Worm (Caenorhabditis elegans) whole organism, L4 larva: ENCODE data around the gene pap-2.

Source experiments
- F10B5.3 ChIP-seq: sonication (generic microtip); optimal IDR thresholded peaks from 2 replicates; lab custom pipeline; 2016; ENCODE audit warnings: mild to moderate bottlenecking, missing genetic modification characterization, missing compliant biosample characterization
- F44E2.7 ChIP-seq: fragments of 200-800 bp; sonication (Bioruptor generic); IDR thresholded peaks from 2 replicates; pipeline ENCODE4 v2.1.2; 2022; ENCODE audit warnings: missing genetic modification characterization, missing compliant biosample characterization
- Y5F2A.4 ChIP-seq: fragments of 200-800 bp; sonication (Bioruptor generic); optimal IDR thresholded peaks from 2 replicates; lab custom pipeline; 2018; ENCODE audit warnings: mild to moderate bottlenecking, missing genetic modification characterization, missing compliant biosample characterization
- Y75B8A.6 ChIP-seq: fragments of 200-800 bp; sonication (Bioruptor generic); IDR thresholded peaks from 2 replicates; pipeline ENCODE4 v1.3.6; 2022; ENCODE audit warnings: missing genetic modification reagents, missing genetic modification characterization, missing compliant biosample characterization
- ZK337.2 ChIP-seq: fragments of 200-800 bp; sonication (Bioruptor generic); IDR thresholded peaks from 2 replicates; pipeline ENCODE4 v1.3.6; 2022; ENCODE audit warnings: missing genetic modification reagents, missing genetic modification characterization, missing compliant biosample characterization
- aha-1 ChIP-seq: fragments of 150-350 bp; peaks from one replicate; lab custom pipeline; 2014; ENCODE audit warnings: missing biosample characterization, missing genetic modification characterization
- aly-2 ChIP-seq: sonication (generic microtip); optimal IDR thresholded peaks from 2 replicates; lab custom pipeline; 2018; ENCODE audit warnings: missing biosample characterization, missing genetic modification characterization
- arid-1 ChIP-seq: fragments of 200-800 bp; sonication (Bioruptor generic); conservative IDR thresholded peaks from 2 replicates; pipeline ENCODE4 v1.3.6; 2022; ENCODE audit warnings: missing genetic modification reagents, missing genetic modification characterization, missing compliant biosample characterization
- ceh-28 ChIP-seq: fragments of 150-350 bp; optimal IDR thresholded peaks from 2 replicates; lab custom pipeline; 2014; ENCODE audit warnings: missing biosample characterization, missing genetic modification reagents, missing genetic modification characterization
- ceh-44 ChIP-seq: fragments of 200-800 bp; sonication (Bioruptor generic); IDR thresholded peaks from 2 replicates; pipeline ENCODE4 v1.3.6; 2022; ENCODE audit warnings: missing genetic modification reagents, missing genetic modification characterization, missing compliant biosample characterization
- ceh-62 ChIP-seq: sonication (generic microtip); optimal IDR thresholded peaks from 2 replicates; lab custom pipeline; 2017; ENCODE audit warnings: missing biosample characterization, missing genetic modification characterization
- daf-12 ChIP-seq: fragments of 150-350 bp; optimal IDR thresholded peaks from 2 replicates; lab custom pipeline; 2014; ENCODE audit warnings: missing biosample characterization, missing genetic modification reagents, missing genetic modification characterization
- daf-16 ChIP-seq, 3 experiments: sonication (generic microtip); optimal IDR thresholded peaks; 2 replicates each; lab custom pipeline; 2016 to 2017; ENCODE audit warnings: missing genetic modification characterization in 3 of 3, missing genetic modification reagents in 3 of 3, mild to moderate bottlenecking in 2 of 3, missing compliant biosample characterization in 2 of 3, missing biosample characterization in 1 of 3, moderate library complexity in 1 of 3
- dpl-1 ChIP-seq: fragments of 150-350 bp; optimal IDR thresholded peaks from 2 replicates; lab custom pipeline; 2014; ENCODE audit warnings: missing biosample characterization, missing genetic modification reagents, missing genetic modification characterization
- egl-43 ChIP-seq: fragments of 200-800 bp; sonication (Bioruptor generic); IDR thresholded peaks from 2 replicates; pipeline ENCODE4 v1.3.6; 2022; ENCODE audit warnings: missing genetic modification reagents, missing genetic modification characterization, missing compliant biosample characterization
- hlh-30 ChIP-seq: sonication (generic microtip); optimal IDR thresholded peaks from 2 replicates; lab custom pipeline; 2017; ENCODE audit warnings: antibody characterized with exemption, mild to moderate bottlenecking, missing genetic modification characterization, missing compliant biosample characterization; ENCODE audit not compliant: insufficient read depth
- lin-1 ChIP-seq: fragments of 200-800 bp; sonication (Bioruptor generic); IDR thresholded peaks from 2 replicates; pipeline ENCODE4 v1.3.6; 2022; ENCODE audit warnings: missing genetic modification reagents, missing genetic modification characterization, missing compliant biosample characterization
- lin-38 ChIP-seq: fragments of 200-800 bp; sonication (Bioruptor generic); IDR thresholded peaks from 2 replicates; pipeline ENCODE4 v1.3.6; 2022; ENCODE audit warnings: missing genetic modification reagents, missing genetic modification characterization, missing compliant biosample characterization
- lsy-2 ChIP-seq, 2 experiments: fragments of 150-350 bp in 1 of 2; sonication (generic microtip) in 1 of 2; optimal IDR thresholded peaks; 2 replicates each; lab custom pipeline; 2014 to 2017; ENCODE audit warnings: missing biosample characterization in 2 of 2, missing genetic modification characterization in 2 of 2
- mdt-29 ChIP-seq: fragments of 200-800 bp; sonication (Bioruptor generic); IDR thresholded peaks from 2 replicates; pipeline ENCODE4 v1.3.6; 2022; ENCODE audit warnings: missing genetic modification reagents, missing genetic modification characterization, missing compliant biosample characterization
- mep-1 ChIP-seq: fragments of 150-350 bp; sonication (generic microtip); optimal IDR thresholded peaks from 3 replicates; lab custom pipeline; 2014; ENCODE audit warnings: missing biosample characterization, missing genetic modification characterization
- mes-2 ChIP-seq: sonication (generic microtip); optimal IDR thresholded peaks from 2 replicates; lab custom pipeline; 2016; ENCODE audit warnings: missing genotype, mild to moderate bottlenecking, missing genetic modification characterization, missing compliant biosample characterization; ENCODE audit not compliant: poor library complexity, severe bottlenecking
- mxl-3 ChIP-seq: fragments of 200-800 bp; sonication (Bioruptor generic); optimal IDR thresholded peaks from 2 replicates; lab custom pipeline; 2018; ENCODE audit warnings: mild to moderate bottlenecking, missing genetic modification characterization, missing compliant biosample characterization
- nhr-10 ChIP-seq: fragments of 150-350 bp; optimal IDR thresholded peaks from 2 replicates; lab custom pipeline; 2014; ENCODE audit warnings: missing biosample characterization, missing genetic modification characterization
- nhr-102 ChIP-seq: sonication (generic microtip); optimal IDR thresholded peaks from 2 replicates; lab custom pipeline; 2016; ENCODE audit warnings: mild to moderate bottlenecking, missing genetic modification characterization, moderate library complexity, missing compliant biosample characterization
- nhr-11 ChIP-seq: fragments of 150-350 bp; optimal IDR thresholded peaks from 2 replicates; lab custom pipeline; 2014; ENCODE audit warnings: missing biosample characterization, missing genetic modification characterization
- nhr-25 ChIP-seq: sonication (generic microtip); optimal IDR thresholded peaks from 2 replicates; lab custom pipeline; 2017; ENCODE audit warnings: missing genetic modification characterization, mild to moderate bottlenecking, missing compliant biosample characterization, antibody characterized with exemption, moderate library complexity, borderline replicate concordance; ENCODE audit not compliant: insufficient read depth
- nhr-28 ChIP-seq: fragments of 150-350 bp; optimal IDR thresholded peaks from 2 replicates; lab custom pipeline; 2014; ENCODE audit warnings: missing biosample characterization, missing genetic modification characterization
- pha-4 ChIP-seq, 2 experiments: fragments of 150-350 bp in 1 of 2; fragments of 200-800 bp in 1 of 2; sonication (Bioruptor generic) in 1 of 2; IDR thresholded peaks in 1 of 2; optimal IDR thresholded peaks in 1 of 2; 2 replicates each; pipeline versions ENCODE4 v1.3.6 to Lab custom; 2014 to 2022; ENCODE audit warnings: missing genetic modification characterization in 2 of 2, missing genetic modification reagents in 2 of 2, missing biosample characterization in 1 of 2, missing compliant biosample characterization in 1 of 2
- php-3 ChIP-seq: fragments of 200-800 bp; sonication (Bioruptor generic); IDR thresholded peaks from 2 replicates; pipeline ENCODE4 v1.3.6; 2022; ENCODE audit warnings: missing genetic modification reagents, missing genetic modification characterization, missing compliant biosample characterization
- pqm-1 ChIP-seq: sonication (generic microtip); optimal IDR thresholded peaks from 2 replicates; lab custom pipeline; 2017; ENCODE audit warnings: missing biosample characterization, missing genetic modification characterization
- rbr-2 ChIP-seq: sonication (generic microtip); optimal IDR thresholded peaks from 2 replicates; lab custom pipeline; 2016; ENCODE audit warnings: missing genotype, missing genetic modification characterization, missing compliant biosample characterization
- set-16 ChIP-seq: fragments of 200-800 bp; sonication (Bioruptor generic); IDR thresholded peaks from 2 replicates; pipeline ENCODE4 v1.3.6; 2022; ENCODE audit warnings: missing genetic modification reagents, missing genetic modification characterization, missing compliant biosample characterization
- snpc-1.2 ChIP-seq: fragments of 200-800 bp; sonication (Bioruptor generic); IDR thresholded peaks from 2 replicates; pipeline ENCODE4 v1.3.6; 2022; ENCODE audit warnings: missing genetic modification reagents, missing genetic modification characterization, missing compliant biosample characterization
- spr-3 ChIP-seq: fragments of 200-800 bp; sonication (Bioruptor generic); optimal IDR thresholded peaks from 2 replicates; lab custom pipeline; 2018; ENCODE audit warnings: mild to moderate bottlenecking, missing genetic modification characterization, missing compliant biosample characterization
- unc-130 ChIP-seq: sonication (generic microtip); optimal IDR thresholded peaks from 2 replicates; lab custom pipeline; 2016; ENCODE audit warnings: missing genetic modification reagents, missing genetic modification characterization, missing compliant biosample characterization
- unc-39 ChIP-seq: sonication (generic microtip); optimal IDR thresholded peaks from 2 replicates; lab custom pipeline; 2017; ENCODE audit warnings: missing biosample characterization, missing genetic modification characterization
- unc-62 ChIP-seq, 3 experiments: fragments of 150-350 bp in 1 of 3; sonication (generic microtip); optimal IDR thresholded peaks in 2 of 3; peaks in 1 of 3; 1 replicate in 1 of 3; 2 replicates in 2 of 3; lab custom pipeline; 2014 to 2017; ENCODE audit warnings: missing biosample characterization in 3 of 3, missing genetic modification characterization in 3 of 3, missing genetic modification reagents in 3 of 3, missing genotype in 1 of 3
- zip-11 ChIP-seq: fragments of 200-800 bp; sonication (Bioruptor generic); IDR thresholded peaks from 2 replicates; pipeline ENCODE4 v1.3.6; 2022; ENCODE audit warnings: missing genetic modification characterization, missing compliant biosample characterization
- ztf-11 ChIP-seq: fragments of 150-350 bp; optimal IDR thresholded peaks from 2 replicates; lab custom pipeline; 2014; ENCODE audit warnings: missing biosample characterization, missing genetic modification characterization
- ztf-7 ChIP-seq: fragments of 150-350 bp; optimal IDR thresholded peaks from 2 replicates; lab custom pipeline; 2014; ENCODE audit warnings: missing biosample characterization, missing genetic modification characterization

pap-2 gene

ce11 chrII:9644438-9644837, 35.2 kb upstream of the pap-2 start, which contains the start of gene fzr-1:
fzr-1 (minus strand) TSS chrII:9644466.
- TF ChIP-seq Y5F2A.4 (GFP tag; lab: Kevin White, UChicago) (no peak), nhr-10 (tag; lab: Kevin White, UChicago) (no peak), ceh-62 (tag; lab: Kevin White, UChicago) (no peak), unc-130 (no peak), zip-11 (no peak), ztf-11 (tag; lab: Kevin White, UChicago) (no peak), F44E2.7 (GFP tag; lab: Robert Waterston, UW) (no peak), daf-16 (GFP tag; optimal IDR thresholded peaks at IDR 0.05; lab: Kevin White, UChicago) (no peak), daf-16 (tag; optimal IDR thresholded peaks at IDR 0.05; lab: Kevin White, UChicago) (peak; percentile 16), rbr-2 (tag; lab: Kevin White, UChicago) (no peak), mdt-29 (GFP tag; lab: Robert Waterston, UW) (no peak), set-16 (GFP tag; lab: Robert Waterston, UW) (no peak), snpc-1.2 (no peak), nhr-28 (tag; lab: Kevin White, UChicago) (peak; percentile 50), spr-3 (GFP tag; lab: Kevin White, UChicago) (no peak), dpl-1 (GFP tag; lab: Kevin White, UChicago) (no peak)

- no peak for TF ChIP-seq arid-1 (GFP tag; lab: Robert Waterston, UW)
- TF ChIP-seq F44E2.7 (GFP tag; lab: Robert Waterston, UW) = no peak
- no peak for TF ChIP-seq aha-1 (tag; lab: Kevin White, UChicago)
- TF ChIP-seq daf-12 (tag; lab: Kevin White, UChicago) = no peak
- TF ChIP-seq ceh-28 (tag; lab: Kevin White, UChicago) = no peak
- no peak for TF ChIP-seq pha-4 (GFP tag; IDR thresholded peaks at IDR 0.05; lab: Robert Waterston, UW)
- no peak for TF ChIP-seq pha-4 (tag; optimal IDR thresholded peaks at IDR 0.05; lab: Kevin White, UChicago)
- TF ChIP-seq ceh-62 (tag; lab: Kevin White, UChicago) = no peak
- TF ChIP-seq ZK337.2 (GFP tag; lab: Robert Waterston, UW) = no peak
- TF ChIP-seq php-3 = no peak
- no peak for TF ChIP-seq ztf-7 (tag; lab: Kevin White, UChicago)
- TF ChIP-seq Y75B8A.6 (GFP tag; lab: Robert Waterston, UW) = no peak
- no peak for TF ChIP-seq F10B5.3 (tag; lab: Kevin White, UChicago)
- TF ChIP-seq lin-38 (GFP tag; lab: Robert Waterston, UW) = no peak
- TF ChIP-seq ceh-44 = no peak
These were observed 27.1 kb upstream of the pap-2 start, which contains the start of gene ZK1307.7 for ce11 chrII:9636300-9636699. ZK1307.7 (plus strand) TSS chrII:9636600.

ce11 chrII:9633956-9634560, 24.9 kb upstream of the pap-2 start:
- TF ChIP-seq egl-43 (GFP tag; lab: Robert Waterston, UW) (peak; percentile 52; the same call in 1 of the 2 replicates), set-16 (GFP tag; lab: Robert Waterston, UW) (peak; percentile 80)

ce11 chrII:9625930-9626329, 16.7 kb upstream of the pap-2 start:
- TF ChIP-seq unc-62 (GFP tag; optimal IDR thresholded peaks at IDR 0.05 in 1 of 2; lab: Kevin White, UChicago) = peak in 1 of 2 experiments; percentile 94
- no peak for TF ChIP-seq unc-62 (tag; optimal IDR thresholded peaks at IDR 0.05; lab: Kevin White, UChicago)
- no peak for TF ChIP-seq nhr-25

- TF ChIP-seq mes-2 = peak; percentile 40
- TF ChIP-seq hlh-30 (tag; lab: Kevin White, UChicago) = peak; percentile 1
- TF ChIP-seq nhr-11 (tag; lab: Kevin White, UChicago) = peak; percentile 23
- no peak for TF ChIP-seq unc-39
- TF ChIP-seq mep-1 (tag; lab: Kevin White, UChicago) = peak; percentile 24
- no peak for TF ChIP-seq aly-2 (tag; lab: Kevin White, UChicago)
- TF ChIP-seq lin-1 (GFP tag; lab: Robert Waterston, UW) = no peak
- TF ChIP-seq mxl-3 (GFP tag; lab: Kevin White, UChicago) = peak; percentile 5
- TF ChIP-seq dpl-1 (GFP tag; lab: Kevin White, UChicago) = peak; percentile 22
- TF ChIP-seq nhr-102 (tag; lab: Kevin White, UChicago) = no peak
- no peak for TF ChIP-seq daf-16 (GFP tag; optimal IDR thresholded peaks at IDR 0.05; lab: Kevin White, UChicago)
- peak; percentile 63 for TF ChIP-seq daf-16 (tag; optimal IDR thresholded peaks at IDR 0.05; lab: Kevin White, UChicago)
- peak; percentile 25 for TF ChIP-seq pqm-1 (tag; lab: Kevin White, UChicago)
- peak in 1 of 2 experiments; percentile 56 for TF ChIP-seq lsy-2 (tag; optimal IDR thresholded peaks at IDR 0.05; lab: Kevin White, UChicago)
- TF ChIP-seq lin-38 (GFP tag; lab: Robert Waterston, UW) = peak; percentile 73
These were observed 15.0 kb upstream of the pap-2 start, which contains the start of the genes dnj-20 and ZK1307.8 for ce11 chrII:9624110-9624695. dnj-20 (minus strand) TSS chrII:9624176. ZK1307.8 (plus strand) TSS chrII:9624613.
